Worm (Caenorhabditis elegans) whole organism, mixed stage, embryonic: ENCODE measurements around the gene E01G6.2.
A peak's percentile ranks its signal among the peaks of the same experiment; 100 is the strongest.

Experiments
- M03D4.4 ChIP-seq: sonication (generic microtip); optimal IDR thresholded peaks from 2 replicates; lab custom pipeline; 2017; ENCODE audit warnings: mild to moderate bottlenecking, missing genetic modification characterization, missing compliant biosample characterization
- bed-3 ChIP-seq: fragments of 200-800 bp; sonication (Bioruptor generic); optimal IDR thresholded peaks from 3 replicates; lab custom pipeline; 2018; ENCODE audit warnings: mild to moderate bottlenecking, missing genetic modification characterization, moderate library complexity, missing compliant biosample characterization
- blmp-1 ChIP-seq: fragments of 150-350 bp; optimal IDR thresholded peaks from 2 replicates; lab custom pipeline; 2014; ENCODE audit warnings: missing biosample characterization, missing genetic modification characterization
- ceh-43 ChIP-seq: fragments of 200-800 bp; sonication (Bioruptor generic); optimal IDR thresholded peaks from 2 replicates; lab custom pipeline; 2018; ENCODE audit warnings: mild to moderate bottlenecking, missing genetic modification characterization, moderate library complexity, missing compliant biosample characterization
- ceh-83 ChIP-seq: fragments of 200-800 bp; sonication (Bioruptor generic); optimal IDR thresholded peaks from 2 replicates; lab custom pipeline; 2018; ENCODE audit warnings: mild to moderate bottlenecking, missing genetic modification characterization, missing compliant biosample characterization
- ces-1 ChIP-seq: fragments of 150-350 bp; optimal IDR thresholded peaks from 2 replicates; lab custom pipeline; 2014; ENCODE audit warnings: missing biosample characterization, missing genetic modification reagents, missing genetic modification characterization
- cnd-1 ChIP-seq: fragments of 200-800 bp; sonication (Bioruptor generic); optimal IDR thresholded peaks from 2 replicates; lab custom pipeline; 2018; ENCODE audit warnings: mild to moderate bottlenecking, missing genetic modification characterization, missing compliant biosample characterization
- drap-1 ChIP-seq: fragments of 200-800 bp; sonication (Bioruptor generic); optimal IDR thresholded peaks from 3 replicates; lab custom pipeline; 2018; ENCODE audit warnings: mild to moderate bottlenecking, missing genetic modification characterization, missing compliant biosample characterization
- elt-1 ChIP-seq: sonication (generic microtip); optimal IDR thresholded peaks from 2 replicates; lab custom pipeline; 2017; ENCODE audit warnings: missing genetic modification characterization, mild to moderate bottlenecking, missing compliant biosample characterization, antibody characterized with exemption, moderate library complexity, borderline replicate concordance; ENCODE audit not compliant: insufficient read depth
- flh-1 ChIP-seq: fragments of 200-800 bp; sonication (Bioruptor generic); optimal IDR thresholded peaks from 2 replicates; lab custom pipeline; 2018; ENCODE audit warnings: mild to moderate bottlenecking, missing genetic modification characterization, moderate library complexity, missing compliant biosample characterization
- ham-2 ChIP-seq: fragments of 200-800 bp; sonication (Bioruptor generic); optimal IDR thresholded peaks from 2 replicates; lab custom pipeline; 2018; ENCODE audit warnings: mild to moderate bottlenecking, missing genetic modification characterization, missing compliant biosample characterization
- lin-32 ChIP-seq: fragments of 200-800 bp; sonication (Bioruptor generic); optimal IDR thresholded peaks from 2 replicates; lab custom pipeline; 2018; ENCODE audit warnings: mild to moderate bottlenecking, missing genetic modification characterization, missing compliant biosample characterization
- lsy-2 ChIP-seq: fragments of 150-350 bp; optimal IDR thresholded peaks from 2 replicates; lab custom pipeline; 2014; ENCODE audit warnings: missing biosample characterization, missing genetic modification characterization
- mep-1 ChIP-seq: fragments of 150-350 bp; optimal IDR thresholded peaks from 2 replicates; lab custom pipeline; 2017; ENCODE audit warnings: missing biosample characterization, missing genetic modification reagents, missing genetic modification characterization, inconsistent platforms
- mls-2 ChIP-seq: sonication (generic microtip); optimal IDR thresholded peaks from 2 replicates; lab custom pipeline; 2016; ENCODE audit warnings: mild to moderate bottlenecking, missing genetic modification characterization, moderate library complexity, missing compliant biosample characterization
- nhr-2 ChIP-seq: fragments of 150-350 bp; optimal IDR thresholded peaks from 2 replicates; lab custom pipeline; 2014; ENCODE audit warnings: missing biosample characterization, missing genetic modification characterization
- nhr-237 ChIP-seq: fragments of 150-350 bp; optimal IDR thresholded peaks from 2 replicates; lab custom pipeline; 2014; ENCODE audit warnings: missing biosample characterization, missing genetic modification characterization
- nhr-28 ChIP-seq: fragments of 150-350 bp; optimal IDR thresholded peaks from 2 replicates; lab custom pipeline; 2014; ENCODE audit warnings: missing biosample characterization, missing genetic modification characterization
- nhr-76 ChIP-seq: sonication (generic microtip); optimal IDR thresholded peaks from 2 replicates; lab custom pipeline; 2017; ENCODE audit warnings: missing biosample characterization, missing genetic modification characterization
- pha-4 ChIP-seq: fragments of 150-350 bp; optimal IDR thresholded peaks from 2 replicates; lab custom pipeline; 2018; ENCODE audit warnings: missing biosample characterization, missing genetic modification reagents, missing genetic modification characterization
- sem-2 ChIP-seq: fragments of 200-800 bp; sonication (Bioruptor generic); optimal IDR thresholded peaks from 2 replicates; lab custom pipeline; 2018; ENCODE audit warnings: mild to moderate bottlenecking, missing genetic modification characterization, missing compliant biosample characterization
- snpc-4 ChIP-seq: fragments of 150-350 bp; optimal IDR thresholded peaks from 2 replicates; lab custom pipeline; 2014; ENCODE audit warnings: missing biosample characterization, missing genetic modification characterization
- sptf-1 ChIP-seq: sonication (generic microtip); optimal IDR thresholded peaks from 2 replicates; lab custom pipeline; 2017; ENCODE audit warnings: mild to moderate bottlenecking, missing genetic modification characterization, moderate library complexity, missing compliant biosample characterization
- tbx-8 ChIP-seq: fragments of 200-800 bp; sonication (Bioruptor generic); optimal IDR thresholded peaks from 2 replicates; lab custom pipeline; 2018; ENCODE audit warnings: mild to moderate bottlenecking, missing genetic modification characterization, moderate library complexity, missing compliant biosample characterization
- unc-39 ChIP-seq: fragments of 150-350 bp; optimal IDR thresholded peaks from 2 replicates; lab custom pipeline; 2014; ENCODE audit warnings: missing biosample characterization, missing genetic modification characterization
- unc-62 ChIP-seq: fragments of 150-350 bp; optimal IDR thresholded peaks from 2 replicates; lab custom pipeline; 2014; ENCODE audit warnings: missing biosample characterization, missing genetic modification reagents, missing genetic modification characterization
- zip-8 ChIP-seq: fragments of 150-350 bp; optimal IDR thresholded peaks from 2 replicates; lab custom pipeline; 2014; ENCODE audit warnings: missing biosample characterization, missing genetic modification characterization
- ztf-11 ChIP-seq: fragments of 150-350 bp; optimal IDR thresholded peaks from 2 replicates; lab custom pipeline; 2014; ENCODE audit warnings: missing biosample characterization, missing genetic modification characterization

The E01G6.2 gene

ce11 chrX:12252189-12252588, 4.3 kb upstream of the E01G6.2 start:
- TF ChIP-seq mls-2 (tag; lab: Kevin White, UChicago) (no peak), ces-1 (GFP tag; lab: Kevin White, UChicago) (peak; percentile 80), cnd-1 (tag; lab: Kevin White, UChicago) (no peak), mep-1 (no peak), flh-1 (no peak), lin-32 (no peak), drap-1 (GFP tag; lab: Kevin White, UChicago) (no peak), bed-3 (GFP tag; lab: Kevin White, UChicago) (no peak)

ce11 chrX:12260381-12260931, 4.0 kb downstream of the E01G6.2 start, which contains the start of gene E01G6.1:
Gene E01G6.1, plus strand, starts transcription at chrX:12260881.
- TF ChIP-seq sem-2 (GFP tag; lab: Kevin White, UChicago) (no peak), flh-1 (no peak), blmp-1 (tag; lab: Kevin White, UChicago) (no peak), ceh-43 (no peak), unc-62 (no peak), ceh-83 (GFP tag; lab: Kevin White, UChicago) (no peak), bed-3 (GFP tag; lab: Kevin White, UChicago) (no peak), ces-1 (GFP tag; lab: Kevin White, UChicago) (no peak)

ce11 chrX:12270841-12271240, 14.4 kb downstream of the E01G6.2 start, which contains the start of gene otpl-8:
Gene otpl-8, minus strand, starts transcription at chrX:12270941.
- TF ChIP-seq unc-62 (no peak), blmp-1 (tag; lab: Kevin White, UChicago) (no peak), mls-2 (tag; lab: Kevin White, UChicago) (no peak)
- TF ChIP-seq, all 35 proteins: peak for 0

- TF ChIP-seq ham-2 (no peak), tbx-8 (GFP tag; lab: Kevin White, UChicago) (no peak), nhr-237 (tag; lab: Kevin White, UChicago) (no peak), nhr-28 (tag; lab: Kevin White, UChicago) (no peak), cnd-1 (tag; lab: Kevin White, UChicago) (no peak), blmp-1 (tag; lab: Kevin White, UChicago) (no peak), mep-1 (no peak), ceh-83 (GFP tag; lab: Kevin White, UChicago) (no peak), lsy-2 (tag; lab: Kevin White, UChicago) (no peak), flh-1 (no peak), ztf-11 (no peak), mls-2 (tag; lab: Kevin White, UChicago) (no peak), sptf-1 (no peak), zip-8 (no peak), pha-4 (no peak), snpc-4 (no peak), elt-1 (tag; lab: Kevin White, UChicago) (no peak), bed-3 (GFP tag; lab: Kevin White, UChicago) (no peak), unc-62 (no peak), nhr-2 (tag; lab: Kevin White, UChicago) (no peak)
Observed at ce11 chrX:12273870-12274269, 17.4 kb downstream of the E01G6.2 start, which contains the start of gene H19J13.2. Gene H19J13.2, minus strand, starts transcription at chrX:12273970.

ce11 chrX:12275577-12275976, 19.1 kb downstream of the E01G6.2 start, which contains the start of gene C04B4.6:
Gene C04B4.6, minus strand, starts transcription at chrX:12275677.
- no peak for TF ChIP-seq nhr-237 (tag; lab: Kevin White, UChicago)
- no peak for TF ChIP-seq sem-2 (GFP tag; lab: Kevin White, UChicago)
- no peak for TF ChIP-seq mep-1
- no peak for TF ChIP-seq lin-32
- no peak for TF ChIP-seq elt-1 (tag; lab: Kevin White, UChicago)
- no peak for TF ChIP-seq unc-39 (tag; lab: Kevin White, UChicago)
- TF ChIP-seq unc-62: no peak
- TF ChIP-seq nhr-76: no peak
- no peak for TF ChIP-seq sptf-1
- no peak for TF ChIP-seq ham-2
- no peak for TF ChIP-seq ceh-83 (GFP tag; lab: Kevin White, UChicago)
- TF ChIP-seq ztf-11: no peak
- TF ChIP-seq drap-1 (GFP tag; lab: Kevin White, UChicago): no peak
- no peak for TF ChIP-seq M03D4.4 (tag; lab: Kevin White, UChicago)
- no peak for TF ChIP-seq nhr-2 (tag; lab: Kevin White, UChicago)

ce11 chrX:12280477-12280876, 24.0 kb downstream of the E01G6.2 start, which contains the start of gene C04B4.1:
Gene C04B4.1, plus strand, starts transcription at chrX:12280777.
- no peak for TF ChIP-seq pha-4
- TF ChIP-seq nhr-28 (tag; lab: Kevin White, UChicago): no peak
- TF ChIP-seq elt-1 (tag; lab: Kevin White, UChicago): no peak
- TF ChIP-seq lin-32: no peak
- TF ChIP-seq cnd-1 (tag; lab: Kevin White, UChicago): no peak
